Fruit fly (Drosophila melanogaster) whole organism, embryonic: ENCODE data around the gene CG15803.

ENCODE experiments used
- ATbp ChIP-seq: fragments of 200-800 bp; sonication (Bioruptor generic); optimal IDR thresholded peaks from 2 replicates; lab custom pipeline; 2017; ENCODE audit warnings: missing biosample characterization, mild to moderate bottlenecking, missing genetic modification characterization, missing genetic modification reagents
- Awh ChIP-seq: fragments of 200-800 bp; sonication (Bioruptor generic); IDR thresholded peaks from 2 replicates; pipeline ENCODE4, ENCODE4 v1.3.6; 2022; ENCODE audit warnings: missing biosample characterization, missing genetic modification characterization
- B-H2 ChIP-seq: fragments of 200-800 bp; sonication (Bioruptor generic); optimal IDR thresholded peaks from 2 replicates; lab custom pipeline; 2018; ENCODE audit warnings: missing biosample characterization, mild to moderate bottlenecking, missing genetic modification characterization
- Blimp-1 ChIP-seq: fragments of 200-800 bp; sonication (Bioruptor generic); optimal IDR thresholded peaks from 3 replicates; lab custom pipeline; 2018; ENCODE audit warnings: missing biosample characterization, missing genetic modification characterization, mild to moderate bottlenecking, moderate library complexity, missing genetic modification reagents
- CG10431 ChIP-seq: fragments of 200-800 bp; sonication (Bioruptor generic); optimal IDR thresholded peaks from 3 replicates; lab custom pipeline; 2018; ENCODE audit warnings: missing biosample characterization, mild to moderate bottlenecking, missing genetic modification characterization
- CG11456 ChIP-seq: fragments of 200-800 bp; sonication (Bioruptor generic); IDR thresholded peaks from 3 replicates; pipeline ENCODE4 v1.3.6; 2022; ENCODE audit warnings: missing biosample characterization, missing genetic modification characterization
- CG12236 ChIP-seq: fragments of 200-800 bp; sonication (Bioruptor generic); optimal IDR thresholded peaks from 2 replicates; lab custom pipeline; 2016; ENCODE audit warnings: missing biosample characterization, missing genetic modification characterization
- CG1529 ChIP-seq: fragments of 200-800 bp; sonication (Bioruptor generic); optimal IDR thresholded peaks from 3 replicates; lab custom pipeline; 2018; ENCODE audit warnings: missing biosample characterization, missing genetic modification characterization
- CG15514 ChIP-seq: fragments of 200-800 bp; sonication (Bioruptor generic); optimal IDR thresholded peaks from 3 replicates; lab custom pipeline; 2017; ENCODE audit warnings: missing biosample characterization, missing genetic modification characterization, mild to moderate bottlenecking, moderate library complexity, missing genetic modification reagents
- CG17328 ChIP-seq: fragments of 200-800 bp; sonication (Bioruptor generic); IDR thresholded peaks from 2 replicates; pipeline ENCODE4 v1.3.6; 2022; ENCODE audit warnings: missing biosample characterization, missing genetic modification characterization
- CG18011 ChIP-seq: fragments of 200-800 bp; sonication (Bioruptor generic); optimal IDR thresholded peaks from 2 replicates; lab custom pipeline; 2017; ENCODE audit warnings: missing biosample characterization, missing genetic modification characterization, mild to moderate bottlenecking, moderate library complexity, missing genotype
- CG18619 ChIP-seq: fragments of 200-800 bp; sonication (Bioruptor generic); optimal IDR thresholded peaks from 3 replicates; lab custom pipeline; 2017; ENCODE audit warnings: missing biosample characterization, mild to moderate bottlenecking, missing genetic modification characterization
- CG31388 ChIP-seq: fragments of 200-800 bp; sonication (Bioruptor generic); optimal IDR thresholded peaks from 2 replicates; lab custom pipeline; 2016; ENCODE audit warnings: missing biosample characterization, missing genetic modification characterization
- CG31441 ChIP-seq: fragments of 200-800 bp; sonication (Bioruptor generic); IDR thresholded peaks from 2 replicates; pipeline ENCODE4 v1.3.6; 2022; ENCODE audit warnings: missing biosample characterization, missing genetic modification characterization
- CG42726 ChIP-seq: fragments of 200-800 bp; sonication (Bioruptor generic); IDR thresholded peaks from 2 replicates; pipeline ENCODE4 v1.3.6; 2022; ENCODE audit warnings: missing biosample characterization, missing genetic modification characterization; ENCODE audit not compliant: partially characterized antibody
- CG4282 ChIP-seq: fragments of 200-800 bp; sonication (Bioruptor generic); optimal IDR thresholded peaks from 2 replicates; lab custom pipeline; 2016; ENCODE audit warnings: missing biosample characterization, missing genetic modification characterization
- CG6791 ChIP-seq: fragments of 200-800 bp; sonication (Bioruptor generic); IDR thresholded peaks from 3 replicates; pipeline ENCODE4 v1.3.6; 2022; ENCODE audit warnings: missing biosample characterization, missing genetic modification characterization; ENCODE audit not compliant: partially characterized antibody
- CG7987 ChIP-seq: fragments of 200-800 bp; sonication (Bioruptor generic); optimal IDR thresholded peaks from 2 replicates; lab custom pipeline; 2018; ENCODE audit warnings: missing biosample characterization, mild to moderate bottlenecking, missing genetic modification characterization, moderate library complexity
- CG8924 ChIP-seq: fragments of 200-800 bp; optimal IDR thresholded peaks from 3 replicates; lab custom pipeline; 2019; ENCODE audit warnings: missing biosample characterization, mild to moderate bottlenecking, missing genetic modification characterization, moderate library complexity
- CG9215 ChIP-seq: fragments of 200-800 bp; sonication (Bioruptor generic); IDR thresholded peaks from 2 replicates; pipeline ENCODE4 v1.3.6; 2022; ENCODE audit warnings: missing biosample characterization, missing genetic modification characterization
- CG9932 ChIP-seq: fragments of 200-800 bp; sonication (Bioruptor generic); IDR thresholded peaks from 2 replicates; pipeline ENCODE4 v1.3.6; 2022; ENCODE audit warnings: missing biosample characterization, missing genetic modification characterization
- CHES-1-like ChIP-seq: fragments of 200-800 bp; sonication (Bioruptor generic); optimal IDR thresholded peaks from 2 replicates; lab custom pipeline; 2016; ENCODE audit warnings: missing biosample characterization, missing genetic modification characterization
- CkIIα-i1 ChIP-seq: fragments of 200-800 bp; sonication (Bioruptor generic); IDR thresholded peaks from 2 replicates; pipeline ENCODE4 v1.3.6; 2022; ENCODE audit warnings: missing biosample characterization, missing genetic modification characterization
- Doc3 ChIP-seq: fragments of 200-800 bp; sonication (Bioruptor generic); IDR thresholded peaks from 3 replicates; pipeline ENCODE4 v1.3.6; 2022; ENCODE audit warnings: missing biosample characterization, missing genetic modification characterization; ENCODE audit not compliant: partially characterized antibody
- Dref ChIP-seq: fragments of 200-800 bp; sonication (Bioruptor generic); IDR thresholded peaks from 2 replicates; pipeline ENCODE4 v1.3.6; 2022; ENCODE audit warnings: missing biosample characterization, missing genetic modification characterization
- Elba2 ChIP-seq: fragments of 200-800 bp; sonication (Bioruptor generic); optimal IDR thresholded peaks from 3 replicates; lab custom pipeline; 2016; ENCODE audit warnings: missing biosample characterization, missing genetic modification characterization
- Hr3 ChIP-seq: fragments of 200-800 bp; sonication (Bioruptor generic); optimal IDR thresholded peaks from 3 replicates; lab custom pipeline; 2016; ENCODE audit warnings: missing biosample characterization, missing genetic modification characterization
- Hsf ChIP-seq: fragments of 200-800 bp; sonication (Bioruptor generic); optimal IDR thresholded peaks from 3 replicates; lab custom pipeline; 2016; ENCODE audit warnings: missing biosample characterization, missing genetic modification characterization
- Mad ChIP-seq: fragments of 200-800 bp; sonication (Bioruptor generic); optimal IDR thresholded peaks from 2 replicates; lab custom pipeline; 2016; ENCODE audit warnings: missing biosample characterization, missing genetic modification characterization
- Med ChIP-seq: fragments of 200-800 bp; sonication (Bioruptor generic); peaks from one replicate; lab custom pipeline; 2016; ENCODE audit warnings: missing biosample characterization, missing genetic modification characterization, mild to moderate bottlenecking, inconsistent platforms, moderate library complexity
- NC2β ChIP-seq: fragments of 200-800 bp; sonication (Bioruptor generic); optimal IDR thresholded peaks from 2 replicates; lab custom pipeline; 2016; ENCODE audit warnings: missing biosample characterization, missing genetic modification characterization
- NfI ChIP-seq: fragments of 200-800 bp; sonication (Bioruptor generic); optimal IDR thresholded peaks from 3 replicates; lab custom pipeline; 2018; ENCODE audit warnings: missing biosample characterization, mild to moderate bottlenecking, missing genetic modification characterization, moderate library complexity
- Pdp1 ChIP-seq, 2 experiments: fragments of 200-800 bp; sonication (Bioruptor generic); optimal IDR thresholded peaks; 3 replicates each; lab custom pipeline; 2016; ENCODE audit warnings: missing biosample characterization in 2 of 2, missing genetic modification characterization in 2 of 2, mild to moderate bottlenecking in 1 of 2, moderate library complexity in 1 of 2
- Spps ChIP-seq: fragments of 200-800 bp; sonication (Bioruptor generic); optimal IDR thresholded peaks from 2 replicates; lab custom pipeline; 2018; ENCODE audit warnings: missing biosample characterization, mild to moderate bottlenecking, missing genetic modification characterization
- TFAM ChIP-seq: fragments of 200-800 bp; sonication (Bioruptor generic); optimal IDR thresholded peaks from 2 replicates; lab custom pipeline; 2017; ENCODE audit warnings: missing biosample characterization, missing genetic modification characterization, inconsistent platforms
- Taf1 ChIP-seq: fragments of 200-800 bp; sonication (Bioruptor generic); IDR thresholded peaks from 2 replicates; pipeline ENCODE4 v1.3.6; 2022; ENCODE audit warnings: missing biosample characterization, missing genetic modification characterization
- YL-1 ChIP-seq: fragments of 200-800 bp; sonication (Bioruptor generic); optimal IDR thresholded peaks from 3 replicates; lab custom pipeline; 2017; ENCODE audit warnings: missing biosample characterization, mild to moderate bottlenecking, missing genetic modification characterization
- cad ChIP-seq: fragments of >200 bp; optimal IDR thresholded peaks from 2 replicates; lab custom pipeline; 2017; ENCODE audit warnings: missing biosample characterization, missing genetic modification characterization
- croc ChIP-seq: fragments of 200-800 bp; sonication (Bioruptor generic); conservative IDR thresholded peaks from 3 replicates; pipeline ENCODE4 v1.3.6; 2022; ENCODE audit warnings: missing biosample characterization, missing genetic modification characterization
- dimm ChIP-seq: fragments of 200-800 bp; sonication (Bioruptor generic); IDR thresholded peaks from 2 replicates; pipeline ENCODE4 v1.3.6; 2022; ENCODE audit warnings: missing biosample characterization, missing genetic modification characterization
- ems ChIP-seq: fragments of 200-800 bp; sonication (Bioruptor generic); optimal IDR thresholded peaks from 3 replicates; lab custom pipeline; 2016; ENCODE audit warnings: missing biosample characterization, missing genetic modification characterization
- fd102C ChIP-seq: fragments of 200-800 bp; sonication (Bioruptor generic); optimal IDR thresholded peaks from 2 replicates; lab custom pipeline; 2018; ENCODE audit warnings: missing biosample characterization, mild to moderate bottlenecking, missing genetic modification characterization, moderate library complexity
- fu2 ChIP-seq: fragments of 200-800 bp; sonication (Bioruptor generic); optimal IDR thresholded peaks from 2 replicates; lab custom pipeline; 2016; ENCODE audit warnings: missing biosample characterization, missing genetic modification characterization
- jigr1 ChIP-seq: fragments of 200-800 bp; sonication (Bioruptor generic); IDR thresholded peaks from 3 replicates; pipeline ENCODE4 v1.3.6; 2022; ENCODE audit warnings: missing biosample characterization, missing genetic modification characterization
- lab ChIP-seq: fragments of 200-800 bp; sonication (Bioruptor generic); optimal IDR thresholded peaks from 3 replicates; lab custom pipeline; 2017; ENCODE audit warnings: missing biosample characterization, missing genetic modification characterization, mild to moderate bottlenecking, moderate library complexity, missing genetic modification reagents
- nerfin-2 ChIP-seq: fragments of 200-800 bp; sonication (Bioruptor generic); IDR thresholded peaks from 2 replicates; pipeline ENCODE4 v1.3.6; 2022; ENCODE audit warnings: missing biosample characterization, missing genetic modification characterization; ENCODE audit not compliant: partially characterized antibody
- onecut ChIP-seq: fragments of 200-800 bp; sonication (Bioruptor generic); IDR thresholded peaks from 2 replicates; pipeline ENCODE4 v1.3.6; 2022; ENCODE audit warnings: missing biosample characterization, missing genetic modification characterization
- otp ChIP-seq: fragments of 200-800 bp; sonication (Bioruptor generic); IDR thresholded peaks from 3 replicates; pipeline ENCODE4, ENCODE4 v1.3.6; 2022; ENCODE audit warnings: missing biosample characterization, missing genetic modification characterization
- phol ChIP-seq: fragments of 200-800 bp; sonication (Bioruptor generic); optimal IDR thresholded peaks from 3 replicates; lab custom pipeline; 2018; ENCODE audit warnings: missing biosample characterization, mild to moderate bottlenecking, missing genetic modification characterization, moderate library complexity
- unc-4 ChIP-seq: fragments of 200-800 bp; sonication (Bioruptor generic); IDR thresholded peaks from 2 replicates; pipeline ENCODE4 v1.3.6; 2022; ENCODE audit warnings: missing biosample characterization, missing genetic modification characterization; ENCODE audit not compliant: partially characterized antibody

The CG15803 gene

DNA sequence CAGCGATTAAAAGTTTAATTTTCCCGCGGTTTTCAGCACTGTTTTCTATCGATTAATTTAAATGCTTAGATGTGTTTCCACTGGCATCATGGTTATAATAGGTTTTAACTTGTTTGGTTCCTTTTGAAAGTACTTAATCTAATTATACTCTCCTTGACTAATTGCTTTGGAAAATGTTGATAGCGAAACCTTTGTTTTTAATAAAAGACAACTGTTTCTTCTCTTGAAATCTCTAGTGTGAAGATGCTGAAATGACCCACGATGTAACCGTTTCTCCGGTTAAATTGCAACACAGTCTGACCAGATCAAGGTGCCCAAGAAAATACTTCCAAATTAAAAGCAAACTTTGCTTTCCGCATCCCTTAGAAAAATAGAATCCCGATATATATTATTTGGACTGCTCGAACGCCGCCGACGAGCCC is 61.6 kb downstream of the CG15803 start, which contains the start of gene Dlc90F (continued):
- TF ChIP-seq fd102C (no peak), Spps (tag; lab: Kevin White, UChicago) (no peak), Taf1 (GFP tag; lab: Robert Waterston, UW) (peak; percentile 53; the same call in 1 of the 2 replicates), Dref (GFP tag; lab: Robert Waterston, UW) (peak; percentile 64), CG10431 (GFP tag; lab: Kevin White, UChicago) (peak; percentile 34), CG11456 (GFP tag; lab: Robert Waterston, UW) (peak; percentile 86), CG31388 (GFP tag; lab: Kevin White, UChicago) (peak; percentile 38), ATbp (peak; percentile 49), Pdp1 (GFP tag; optimal IDR thresholded peaks at IDR 0.05; lab: Kevin White, UChicago) (peak; percentile 78 to 81), CG9215 (GFP tag; lab: Robert Waterston, UW) (peak; percentile 82), Blimp-1 (GFP tag; lab: Kevin White, UChicago) (peak; percentile 39), CG31441 (GFP tag; lab: Robert Waterston, UW) (peak; percentile 75), B-H2 (peak; percentile 67), ems (GFP tag; lab: Kevin White, UChicago) (no peak), CG9932 (peak; percentile 88), cad (GFP tag; lab: Kevin White, UChicago) (no peak), Doc3 (GFP tag; lab: Robert Waterston, UW) (peak; percentile 49; the same call in 1 of the 3 replicates), CG8924 (peak; percentile 67), NfI (peak; percentile 80), Hsf (GFP tag; lab: Kevin White, UChicago) (peak; percentile 88), NC2β (peak; percentile 80), CG42726 (no peak), otp (GFP tag; lab: Robert Waterston, UW) (0 out of 3 replicates have a peak, but pooled peaks have one; percentile 39), lab (GFP tag; lab: Kevin White, UChicago) (peak; percentile 67), nerfin-2 (GFP tag; lab: Robert Waterston, UW) (no peak), onecut (GFP tag; lab: Robert Waterston, UW) (peak; percentile 57), CHES-1-like (peak; percentile 86), CG17328 (GFP tag; lab: Robert Waterston, UW) (peak; percentile 72), CkIIα-i1 (GFP tag; lab: Robert Waterston, UW) (no peak), unc-4 (GFP tag; lab: Robert Waterston, UW) (peak; percentile 67), croc (peak; percentile 68; the same call in 2 of the 3 replicates), CG1529 (peak; percentile 40), CG18011 (peak; percentile 22), CG15514 (GFP tag; lab: Kevin White, UChicago) (peak; percentile 67), CG12236 (peak; percentile 19), dimm (GFP tag; lab: Robert Waterston, UW) (peak; percentile 72), fu2 (peak; percentile 66), Awh (GFP tag; lab: Robert Waterston, UW) (peak; percentile 69; the same call in 1 of the 2 replicates), Mad (GFP tag; lab: Kevin White, UChicago) (peak; percentile 50), Med (GFP tag; lab: Kevin White, UChicago) (peak; percentile 93), jigr1 (peak; percentile 69; the same call in 1 of the 3 replicates), CG4282 (peak; percentile 39), Hr3 (GFP tag; lab: Kevin White, UChicago) (peak; percentile 81), CG6791 (GFP tag; lab: Robert Waterston, UW) (no peak), Elba2 (GFP tag; lab: Kevin White, UChicago) (peak; percentile 61), CG7987 (GFP tag; lab: Kevin White, UChicago) (no peak), YL-1 (GFP tag; lab: Kevin White, UChicago) (peak; percentile 18), CG18619 (GFP tag; lab: Kevin White, UChicago) (peak; percentile 78), phol (tag; lab: Kevin White, UChicago) (peak; percentile 85), TFAM (GFP tag; lab: Kevin White, UChicago) (peak; percentile 21)
